Fruit fly (Drosophila melanogaster) whole organism, embryonic: ENCODE results near the gene Ufl1.
A peak's percentile ranks its signal among the peaks of the same experiment; 100 is the strongest.

Source experiments
- Blimp-1 ChIP-seq: fragments of 200-800 bp; sonication (Bioruptor generic); optimal IDR thresholded peaks from 3 replicates; lab custom pipeline; 2018; ENCODE audit warnings: missing biosample characterization, missing genetic modification characterization, mild to moderate bottlenecking, moderate library complexity, missing genetic modification reagents
- BtbVII ChIP-seq: fragments of 200-800 bp; sonication (Bioruptor generic); optimal IDR thresholded peaks from 3 replicates; lab custom pipeline; 2017; ENCODE audit warnings: missing biosample characterization, mild to moderate bottlenecking, missing genetic modification characterization
- CG10565 ChIP-seq: fragments of 200-800 bp; sonication (Bioruptor generic); optimal IDR thresholded peaks from 3 replicates; lab custom pipeline; 2016; ENCODE audit warnings: missing biosample characterization, mild to moderate bottlenecking, missing genetic modification characterization
- CG11504 ChIP-seq: fragments of 200-800 bp; sonication (Bioruptor generic); optimal IDR thresholded peaks from 3 replicates; lab custom pipeline; 2019; ENCODE audit warnings: missing biosample characterization, mild to moderate bottlenecking, missing genetic modification characterization, moderate library complexity
- CG11560 ChIP-seq: fragments of 200-800 bp; sonication (Bioruptor generic); IDR thresholded peaks from 3 replicates; pipeline ENCODE4 v1.3.6; 2022; ENCODE audit warnings: missing biosample characterization, missing genetic modification characterization
- CG12769 ChIP-seq: fragments of 200-800 bp; sonication (Bioruptor generic); optimal IDR thresholded peaks from 2 replicates; lab custom pipeline; 2019; ENCODE audit warnings: missing biosample characterization, mild to moderate bottlenecking, missing genetic modification characterization, moderate library complexity
- CG30431 ChIP-seq: fragments of 200-800 bp; sonication (Bioruptor generic); optimal IDR thresholded peaks from 2 replicates; lab custom pipeline; 2017; ENCODE audit warnings: missing biosample characterization, missing genetic modification characterization
- CG3163 ChIP-seq: fragments of 200-800 bp; sonication (Bioruptor generic); optimal IDR thresholded peaks from 3 replicates; lab custom pipeline; 2016; ENCODE audit warnings: missing biosample characterization, missing genetic modification characterization
- CG6689 ChIP-seq: fragments of 200-800 bp; sonication (Bioruptor generic); IDR thresholded peaks from 2 replicates; pipeline ENCODE4 v1.3.6; 2022; ENCODE audit warnings: missing biosample characterization, missing genetic modification characterization
- CG6813 ChIP-seq: fragments of 200-800 bp; sonication (Bioruptor generic); optimal IDR thresholded peaks from 2 replicates; lab custom pipeline; 2017; ENCODE audit warnings: missing biosample characterization, missing genetic modification characterization, mild to moderate bottlenecking, moderate library complexity, missing genetic modification reagents
- CG7963 ChIP-seq: fragments of 200-800 bp; sonication (Bioruptor generic); IDR thresholded peaks from 3 replicates; pipeline ENCODE4 v1.3.6; 2022; ENCODE audit warnings: missing biosample characterization, missing genetic modification characterization; ENCODE audit not compliant: partially characterized antibody
- CG8281 ChIP-seq: fragments of 200-800 bp; sonication (Bioruptor generic); optimal IDR thresholded peaks from 2 replicates; lab custom pipeline; 2018; ENCODE audit warnings: missing biosample characterization, mild to moderate bottlenecking, missing genetic modification characterization, moderate library complexity
- CTCF ChIP-seq: fragments of 200-800 bp; sonication (Bioruptor generic); optimal IDR thresholded peaks from 2 replicates; lab custom pipeline; 2017; ENCODE audit warnings: missing biosample characterization, mild to moderate bottlenecking, missing genetic modification characterization, moderate library complexity
- D19B ChIP-seq: fragments of 200-800 bp; sonication (Bioruptor generic); optimal IDR thresholded peaks from 2 replicates; lab custom pipeline; 2017; ENCODE audit warnings: missing biosample characterization, mild to moderate bottlenecking, missing genetic modification characterization
- Doc3 ChIP-seq: fragments of 200-800 bp; sonication (Bioruptor generic); IDR thresholded peaks from 3 replicates; pipeline ENCODE4 v1.3.6; 2022; ENCODE audit warnings: missing biosample characterization, missing genetic modification characterization; ENCODE audit not compliant: partially characterized antibody
- E2f2 ChIP-seq: fragments of 200-800 bp; sonication (Bioruptor generic); IDR thresholded peaks from 2 replicates; pipeline ENCODE4 v1.3.6; 2022; ENCODE audit warnings: missing biosample characterization, missing genetic modification characterization
- H15 ChIP-seq: fragments of 200-800 bp; sonication (Bioruptor generic); IDR thresholded peaks from 3 replicates; pipeline ENCODE4 v1.3.6; 2022; ENCODE audit warnings: missing biosample characterization, missing genetic modification characterization
- H2.0 ChIP-seq: fragments of 200-800 bp; sonication (Bioruptor generic); IDR thresholded peaks from 2 replicates; pipeline ENCODE4 v1.3.6; 2022; ENCODE audit warnings: missing biosample characterization, missing genetic modification characterization
- Hr78 ChIP-seq, 2 experiments: fragments of 200-800 bp in 1 of 2; fragments of >200 bp in 1 of 2; sonication (Bioruptor generic) in 1 of 2; optimal IDR thresholded peaks; 2 replicates each; lab custom pipeline; 2017 to 2019; ENCODE audit warnings: missing biosample characterization in 2 of 2, missing genetic modification characterization in 2 of 2, mild to moderate bottlenecking in 1 of 2, moderate library complexity in 1 of 2
- Jarid2 ChIP-seq: fragments of 200-800 bp; sonication (Bioruptor generic); optimal IDR thresholded peaks from 3 replicates; lab custom pipeline; 2017; ENCODE audit warnings: mild to moderate bottlenecking, missing biosample characterization, missing genetic modification reagents, missing genetic modification characterization
- Max ChIP-seq: fragments of 200-800 bp; sonication (Bioruptor generic); optimal IDR thresholded peaks from 2 replicates; lab custom pipeline; 2016; ENCODE audit warnings: missing biosample characterization, mild to moderate bottlenecking, missing genetic modification characterization
- PHDP ChIP-seq: fragments of 200-800 bp; sonication (Bioruptor generic); optimal IDR thresholded peaks from 3 replicates; lab custom pipeline; 2018; ENCODE audit warnings: missing biosample characterization, mild to moderate bottlenecking, missing genetic modification characterization, moderate library complexity
- Poxn ChIP-seq: fragments of 200-800 bp; sonication (Bioruptor generic); IDR thresholded peaks from 2 replicates; pipeline ENCODE4 v1.3.6; 2022; ENCODE audit warnings: missing biosample characterization, missing genetic modification characterization
- ase ChIP-seq: fragments of 200-800 bp; sonication (Bioruptor generic); IDR thresholded peaks from 3 replicates; pipeline ENCODE4 v1.3.6; 2022; ENCODE audit warnings: missing biosample characterization, missing genetic modification characterization
- br ChIP-seq: fragments of >200 bp; optimal IDR thresholded peaks from 2 replicates; lab custom pipeline; 2017
- dmrt11E ChIP-seq: fragments of 200-800 bp; sonication (Bioruptor generic); optimal IDR thresholded peaks from 3 replicates; lab custom pipeline; 2018; ENCODE audit warnings: missing biosample characterization, mild to moderate bottlenecking, missing genetic modification characterization, moderate library complexity
- eve ChIP-seq, 2 experiments: fragments of >200 bp; optimal IDR thresholded peaks; 2 replicates each; lab custom pipeline; 2017; ENCODE audit warnings: missing biosample characterization in 2 of 2, missing genetic modification characterization in 2 of 2
- ewg ChIP-seq: fragments of 200-800 bp; sonication (Bioruptor generic); optimal IDR thresholded peaks from 3 replicates; lab custom pipeline; 2017; ENCODE audit warnings: mild to moderate bottlenecking, missing biosample characterization, missing genetic modification reagents, missing genetic modification characterization
- fd102C ChIP-seq: fragments of 200-800 bp; sonication (Bioruptor generic); optimal IDR thresholded peaks from 2 replicates; lab custom pipeline; 2018; ENCODE audit warnings: missing biosample characterization, mild to moderate bottlenecking, missing genetic modification characterization, moderate library complexity
- kah ChIP-seq: fragments of 200-800 bp; sonication (Bioruptor generic); optimal IDR thresholded peaks from 2 replicates; lab custom pipeline; 2018; ENCODE audit warnings: missing biosample characterization, mild to moderate bottlenecking, missing genetic modification characterization
- ken ChIP-seq: fragments of 200-800 bp; sonication (Bioruptor generic); IDR thresholded peaks from 3 replicates; pipeline ENCODE4 v1.3.6; 2022; ENCODE audit warnings: missing biosample characterization, missing genetic modification characterization
- lbe ChIP-seq: fragments of 200-800 bp; sonication (Bioruptor generic); optimal IDR thresholded peaks from 2 replicates; lab custom pipeline; 2016; ENCODE audit warnings: missing biosample characterization, mild to moderate bottlenecking, missing genetic modification characterization
- phol ChIP-seq: fragments of 200-800 bp; sonication (Bioruptor generic); optimal IDR thresholded peaks from 3 replicates; lab custom pipeline; 2018; ENCODE audit warnings: missing biosample characterization, mild to moderate bottlenecking, missing genetic modification characterization, moderate library complexity
- pita ChIP-seq: fragments of 200-800 bp; sonication (Bioruptor generic); optimal IDR thresholded peaks from 2 replicates; lab custom pipeline; 2017; ENCODE audit warnings: missing biosample characterization, mild to moderate bottlenecking, missing genetic modification characterization
- psq ChIP-seq: fragments of 200-800 bp; sonication (Bioruptor generic); optimal IDR thresholded peaks from 2 replicates; lab custom pipeline; 2017; ENCODE audit warnings: missing biosample characterization, missing genetic modification characterization
- row ChIP-seq: fragments of 200-800 bp; sonication (Bioruptor generic); IDR thresholded peaks from 3 replicates; pipeline ENCODE4 v1.3.6; 2022; ENCODE audit warnings: missing biosample characterization, missing genetic modification characterization
- sd ChIP-seq: fragments of 200-800 bp; sonication (Bioruptor generic); optimal IDR thresholded peaks from 3 replicates; lab custom pipeline; 2018; ENCODE audit warnings: missing biosample characterization, mild to moderate bottlenecking, missing genetic modification characterization, moderate library complexity
- sug ChIP-seq: fragments of 200-800 bp; optimal IDR thresholded peaks from 2 replicates; lab custom pipeline; 2019; ENCODE audit warnings: missing biosample characterization, mild to moderate bottlenecking, missing genetic modification characterization, moderate library complexity

Ufl1 gene

DNA sequence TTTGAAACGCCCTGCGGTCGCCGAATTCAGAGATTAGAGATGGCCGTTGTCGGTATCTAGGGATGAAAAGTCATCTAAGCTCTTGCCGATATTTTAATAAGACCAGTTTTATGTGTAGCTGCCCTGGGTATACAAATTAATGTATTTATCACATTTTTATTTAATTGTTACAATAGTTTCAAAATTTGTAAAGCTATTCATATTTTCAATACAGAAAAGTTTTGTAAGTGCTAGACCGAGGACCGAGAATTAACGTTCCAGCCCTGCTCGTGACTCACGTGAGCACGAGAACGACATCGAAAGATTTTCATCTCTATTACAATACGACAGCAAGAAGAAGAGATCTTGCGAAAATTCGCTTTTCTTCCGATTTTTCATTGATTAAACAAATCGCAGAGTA is 7.2 kb downstream of the Ufl1 start, which contains the start of the genes CG1105 and CG1965 (continued):
- TF ChIP-seq D19B (GFP tag; lab: Kevin White, UChicago): peak; percentile 66
- TF ChIP-seq H15 (GFP tag; lab: Robert Waterston, UW): peak; percentile 94
- no peak for TF ChIP-seq br (lab: Kevin White, UChicago)
- TF ChIP-seq CTCF (GFP tag; lab: Kevin White, UChicago): peak; percentile 67
- TF ChIP-seq CG30431 (GFP tag; lab: Kevin White, UChicago): peak; percentile 83
- TF ChIP-seq phol (tag; lab: Kevin White, UChicago): peak; percentile 95
- peak; percentile 53 for TF ChIP-seq CG6813 (GFP tag; lab: Kevin White, UChicago)
- TF ChIP-seq ewg (GFP tag; lab: Kevin White, UChicago): peak; percentile 79
- TF ChIP-seq Max (GFP tag; lab: Kevin White, UChicago): peak; percentile 92
- peak; percentile 92 for TF ChIP-seq sug (tag; lab: Kevin White, UChicago)

DNA sequence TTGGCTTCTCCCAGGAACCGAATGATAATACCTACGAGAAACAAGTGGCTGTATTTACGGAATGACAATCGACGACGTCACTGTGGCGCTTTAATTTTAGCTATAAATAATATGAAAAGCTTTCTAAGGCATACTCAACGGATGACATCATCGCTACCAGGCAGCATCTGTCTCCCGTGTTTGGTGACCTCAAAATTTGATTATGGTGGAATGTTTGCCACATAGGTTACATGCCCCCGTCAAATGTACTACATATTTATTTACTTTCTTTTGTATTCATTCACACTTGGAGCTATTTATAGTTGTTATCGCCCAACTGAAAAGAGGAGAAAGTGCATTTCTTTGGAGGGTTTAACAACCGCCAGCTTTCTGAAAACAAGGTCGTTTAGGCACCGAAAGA is 8.0 kb downstream of the Ufl1 start:
- TF ChIP-seq Blimp-1 (GFP tag; lab: Kevin White, UChicago) (peak; percentile 27), kah (GFP tag; lab: Kevin White, UChicago) (peak; percentile 15), CG11560 (tag; lab: Robert Waterston, UW) (no peak), sd (tag; lab: Kevin White, UChicago) (peak; percentile 89), lbe (GFP tag; lab: Kevin White, UChicago) (no peak), Doc3 (GFP tag; lab: Robert Waterston, UW) (no peak), BtbVII (peak; percentile 4), ken (GFP tag; lab: Robert Waterston, UW) (0 out of 3 replicates have a peak, but pooled peaks have one; percentile 32), Hr78 (GFP tag; optimal IDR thresholded peaks at IDR 0.05; lab: Kevin White, UChicago) (peak in 1 of 2 experiments; percentile 72), CG8281 (peak; percentile 4), CG12769 (tag; lab: Kevin White, UChicago) (peak; percentile 35)

DNA sequence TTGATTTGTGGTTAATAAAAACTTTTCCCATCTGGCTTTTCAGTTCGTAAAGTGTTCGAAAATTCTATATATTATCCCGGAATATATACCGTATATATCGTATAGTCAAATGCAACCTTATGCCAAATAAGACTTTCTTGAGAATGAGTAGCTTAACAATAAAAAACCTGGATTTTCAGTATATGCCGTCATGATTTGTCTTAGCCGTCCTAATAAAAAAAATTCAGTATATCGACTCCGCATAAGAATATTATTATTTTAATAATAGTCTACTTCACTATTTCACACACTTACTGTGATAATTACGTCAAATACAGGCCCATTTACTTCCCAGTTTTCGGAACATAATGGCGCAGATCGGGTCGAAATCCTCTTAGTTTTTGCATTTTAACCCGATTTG is 12.4 kb downstream of the Ufl1 start, which contains the start of gene Mst84B:
Gene Mst84B (plus strand): TSS at position 301 of the 400 bp plus-strand sequence.
- TF ChIP-seq pita (GFP tag; lab: Kevin White, UChicago) (no peak), psq (no peak), row (GFP tag; lab: Robert Waterston, UW) (no peak), CG7963 (GFP tag; lab: Robert Waterston, UW) (no peak), CG3163 (GFP tag; lab: Kevin White, UChicago) (no peak), PHDP (tag; lab: Kevin White, UChicago) (no peak), CG10565 (GFP tag; lab: Kevin White, UChicago) (no peak), H2.0 (GFP tag; lab: Robert Waterston, UW) (no peak), CG11504 (no peak), fd102C (GFP tag; lab: Kevin White, UChicago) (no peak), CG6689 (GFP tag; lab: Robert Waterston, UW) (no peak), Poxn (no peak), Max (GFP tag; lab: Kevin White, UChicago) (no peak), eve (GFP tag; optimal IDR thresholded peaks at IDR 0.05; lab: Kevin White, UChicago) (no peak), dmrt11E (tag; lab: Kevin White, UChicago) (no peak), ase (no peak), E2f2 (GFP tag; lab: Robert Waterston, UW) (no peak), Jarid2 (GFP tag; lab: Kevin White, UChicago) (no peak)
